Worm (Caenorhabditis elegans) whole organism, L4 larva: ENCODE data around the gene C37C3.10.

Experiments
- F26F4.8 ChIP-seq: fragments of 200-800 bp; sonication (Bioruptor generic); conservative IDR thresholded peaks from 2 replicates; pipeline ENCODE4 v1.3.6; 2022; ENCODE audit warnings: missing genetic modification characterization, missing compliant biosample characterization
- F44E2.7 ChIP-seq: fragments of 200-800 bp; sonication (Bioruptor generic); IDR thresholded peaks from 2 replicates; pipeline ENCODE4 v2.1.2; 2022; ENCODE audit warnings: missing genetic modification characterization, missing compliant biosample characterization
- T20F7.1 ChIP-seq: fragments of 200-800 bp; sonication (Bioruptor generic); optimal IDR thresholded peaks from 2 replicates; lab custom pipeline; 2018; ENCODE audit warnings: mild to moderate bottlenecking, missing genetic modification characterization, missing compliant biosample characterization
- Y48G9A.11 ChIP-seq: fragments of 200-800 bp; sonication (Bioruptor generic); IDR thresholded peaks from 2 replicates; pipeline ENCODE4 v1.3.6; 2022; ENCODE audit warnings: missing genetic modification reagents, missing genetic modification characterization, missing compliant biosample characterization
- aha-1 ChIP-seq: fragments of 150-350 bp; peaks from one replicate; lab custom pipeline; 2014; ENCODE audit warnings: missing biosample characterization, missing genetic modification characterization
- aly-2 ChIP-seq: sonication (generic microtip); optimal IDR thresholded peaks from 2 replicates; lab custom pipeline; 2018; ENCODE audit warnings: missing biosample characterization, missing genetic modification characterization
- ama-1 ChIP-seq: fragments of 150-350 bp; optimal IDR thresholded peaks from 2 replicates; lab custom pipeline; 2014; ENCODE audit warnings: inconsistent platforms, mixed read lengths
- arid-1 ChIP-seq: fragments of 200-800 bp; sonication (Bioruptor generic); conservative IDR thresholded peaks from 2 replicates; pipeline ENCODE4 v1.3.6; 2022; ENCODE audit warnings: missing genetic modification reagents, missing genetic modification characterization, missing compliant biosample characterization
- attf-4 ChIP-seq: sonication (generic microtip); optimal IDR thresholded peaks from 3 replicates; lab custom pipeline; 2017; ENCODE audit warnings: missing biosample characterization, missing genetic modification characterization
- ceh-20 ChIP-seq: fragments of 200-800 bp; sonication (Bioruptor generic); IDR thresholded peaks from 2 replicates; pipeline ENCODE4 v1.3.6; 2022; ENCODE audit warnings: missing genetic modification reagents, missing genetic modification characterization, missing compliant biosample characterization
- ceh-28 ChIP-seq: fragments of 150-350 bp; optimal IDR thresholded peaks from 2 replicates; lab custom pipeline; 2014; ENCODE audit warnings: missing biosample characterization, missing genetic modification reagents, missing genetic modification characterization
- ceh-44 ChIP-seq: fragments of 200-800 bp; sonication (Bioruptor generic); IDR thresholded peaks from 2 replicates; pipeline ENCODE4 v1.3.6; 2022; ENCODE audit warnings: missing genetic modification reagents, missing genetic modification characterization, missing compliant biosample characterization
- ces-1 ChIP-seq: fragments of 150-350 bp; sonication (generic microtip); optimal IDR thresholded peaks from 4 replicates; lab custom pipeline; 2014; ENCODE audit warnings: missing biosample characterization, missing genetic modification reagents, missing genetic modification characterization
- cey-2 ChIP-seq: sonication (generic microtip); optimal IDR thresholded peaks from 3 replicates; lab custom pipeline; 2017; ENCODE audit warnings: missing genetic modification characterization, mild to moderate bottlenecking, missing compliant biosample characterization, antibody characterized with exemption, borderline replicate concordance; ENCODE audit not compliant: insufficient read depth
- ctbp-1 ChIP-seq: fragments of 200-800 bp; sonication (Bioruptor generic); IDR thresholded peaks from 2 replicates; pipeline ENCODE4 v1.3.6; 2022; ENCODE audit warnings: missing genetic modification reagents, missing genetic modification characterization, missing compliant biosample characterization
- daf-19 ChIP-seq: fragments of 200-800 bp; sonication (Bioruptor generic); conservative IDR thresholded peaks from 2 replicates; pipeline ENCODE4 v1.3.6; 2022; ENCODE audit warnings: missing genetic modification characterization, missing compliant biosample characterization
- dmd-8 ChIP-seq: fragments of 200-800 bp; sonication (Bioruptor generic); IDR thresholded peaks from 2 replicates; pipeline ENCODE4 v1.3.6; 2022; ENCODE audit warnings: missing genetic modification characterization, missing compliant biosample characterization
- fkh-10 ChIP-seq: fragments of 150-350 bp; optimal IDR thresholded peaks from 2 replicates; lab custom pipeline; 2014; ENCODE audit warnings: missing biosample characterization, missing genetic modification reagents, missing genetic modification characterization
- hif-1 ChIP-seq, 2 experiments: sonication (generic microtip); optimal IDR thresholded peaks; 2 replicates each; lab custom pipeline; 2016 to 2017; ENCODE audit warnings: missing compliant biosample characterization in 2 of 2, missing genetic modification characterization in 2 of 2, missing genetic modification reagents in 2 of 2, missing genotype in 2 of 2, mild to moderate bottlenecking in 1 of 2
- hlh-11 ChIP-seq: fragments of 200-800 bp; sonication (Bioruptor generic); optimal IDR thresholded peaks from 2 replicates; lab custom pipeline; 2018; ENCODE audit warnings: mild to moderate bottlenecking, missing genetic modification characterization, missing compliant biosample characterization
- jun-1 ChIP-seq: fragments of 150-350 bp; optimal IDR thresholded peaks from 2 replicates; lab custom pipeline; 2014; ENCODE audit warnings: missing biosample characterization, missing genetic modification reagents, missing genetic modification characterization
- lim-7 ChIP-seq: fragments of 200-800 bp; sonication (Bioruptor generic); IDR thresholded peaks from 2 replicates; pipeline ENCODE4 v1.3.6; 2022; ENCODE audit warnings: missing genetic modification characterization, missing compliant biosample characterization
- lin-1 ChIP-seq: fragments of 200-800 bp; sonication (Bioruptor generic); IDR thresholded peaks from 2 replicates; pipeline ENCODE4 v1.3.6; 2022; ENCODE audit warnings: missing genetic modification reagents, missing genetic modification characterization, missing compliant biosample characterization
- lin-29 ChIP-seq: fragments of 200-800 bp; sonication (Bioruptor generic); IDR thresholded peaks from 2 replicates; pipeline ENCODE4 v1.3.6; 2022; ENCODE audit warnings: missing genetic modification reagents, missing genetic modification characterization, missing compliant biosample characterization
- lir-3 ChIP-seq: sonication (generic microtip); optimal IDR thresholded peaks from 2 replicates; lab custom pipeline; 2016; ENCODE audit warnings: mild to moderate bottlenecking, missing genetic modification characterization, missing compliant biosample characterization
- lsy-2 ChIP-seq, 2 experiments: fragments of 150-350 bp in 1 of 2; sonication (generic microtip) in 1 of 2; optimal IDR thresholded peaks; 2 replicates each; lab custom pipeline; 2014 to 2017; ENCODE audit warnings: missing biosample characterization in 2 of 2, missing genetic modification characterization in 2 of 2
- madf-5 ChIP-seq, 2 experiments: fragments of 200-800 bp; sonication (Bioruptor generic); IDR thresholded peaks; 2 replicates each; pipeline ENCODE4 v1.3.6; 2022; ENCODE audit warnings: missing compliant biosample characterization in 2 of 2, missing genetic modification characterization in 2 of 2
- madf-9 ChIP-seq: fragments of 200-800 bp; sonication (Bioruptor generic); conservative IDR thresholded peaks from 2 replicates; pipeline ENCODE4 v1.3.6; 2022; ENCODE audit warnings: missing genetic modification reagents, missing genetic modification characterization, missing compliant biosample characterization
- mdl-1 ChIP-seq, 2 experiments: fragments of 150-350 bp in 1 of 2; sonication (generic microtip) in 1 of 2; optimal IDR thresholded peaks; 2 replicates each; lab custom pipeline; 2014 to 2017; ENCODE audit warnings: missing biosample characterization in 2 of 2, missing genetic modification characterization in 2 of 2
- mep-1 ChIP-seq: fragments of 150-350 bp; sonication (generic microtip); optimal IDR thresholded peaks from 3 replicates; lab custom pipeline; 2014; ENCODE audit warnings: missing biosample characterization, missing genetic modification characterization
- mxl-2 ChIP-seq: fragments of 200-800 bp; sonication (Bioruptor generic); conservative IDR thresholded peaks from 2 replicates; pipeline ENCODE4 v1.3.6; 2022; ENCODE audit warnings: missing genetic modification reagents, missing genetic modification characterization, missing compliant biosample characterization
- mxl-3 ChIP-seq: fragments of 200-800 bp; sonication (Bioruptor generic); optimal IDR thresholded peaks from 2 replicates; lab custom pipeline; 2018; ENCODE audit warnings: mild to moderate bottlenecking, missing genetic modification characterization, missing compliant biosample characterization
- nhr-10 ChIP-seq: fragments of 150-350 bp; optimal IDR thresholded peaks from 2 replicates; lab custom pipeline; 2014; ENCODE audit warnings: missing biosample characterization, missing genetic modification characterization
- nhr-102 ChIP-seq: sonication (generic microtip); optimal IDR thresholded peaks from 2 replicates; lab custom pipeline; 2016; ENCODE audit warnings: mild to moderate bottlenecking, missing genetic modification characterization, moderate library complexity, missing compliant biosample characterization
- nhr-111 ChIP-seq: fragments of 200-800 bp; sonication (Bioruptor generic); optimal IDR thresholded peaks from 2 replicates; lab custom pipeline; 2018; ENCODE audit warnings: mild to moderate bottlenecking, missing genetic modification characterization, missing compliant biosample characterization
- nhr-41 ChIP-seq: fragments of 200-800 bp; sonication (Bioruptor generic); IDR thresholded peaks from 2 replicates; pipeline ENCODE4 v1.3.6; 2022; ENCODE audit warnings: missing genetic modification reagents, missing genetic modification characterization, missing compliant biosample characterization
- nhr-48 ChIP-seq: sonication (generic microtip); optimal IDR thresholded peaks from 2 replicates; lab custom pipeline; 2016; ENCODE audit warnings: mild to moderate bottlenecking, missing genetic modification characterization, missing compliant biosample characterization
- nhr-6 ChIP-seq: fragments of 150-350 bp; optimal IDR thresholded peaks from 2 replicates; lab custom pipeline; 2014; ENCODE audit warnings: missing biosample characterization, missing genetic modification characterization
- pha-4 ChIP-seq, 2 experiments: fragments of 150-350 bp in 1 of 2; fragments of 200-800 bp in 1 of 2; sonication (Bioruptor generic) in 1 of 2; IDR thresholded peaks in 1 of 2; optimal IDR thresholded peaks in 1 of 2; 2 replicates each; pipeline versions ENCODE4 v1.3.6 to Lab custom; 2014 to 2022; ENCODE audit warnings: missing genetic modification characterization in 2 of 2, missing genetic modification reagents in 2 of 2, missing biosample characterization in 1 of 2, missing compliant biosample characterization in 1 of 2
- php-3 ChIP-seq: fragments of 200-800 bp; sonication (Bioruptor generic); IDR thresholded peaks from 2 replicates; pipeline ENCODE4 v1.3.6; 2022; ENCODE audit warnings: missing genetic modification reagents, missing genetic modification characterization, missing compliant biosample characterization
- rbr-2 ChIP-seq: sonication (generic microtip); optimal IDR thresholded peaks from 2 replicates; lab custom pipeline; 2016; ENCODE audit warnings: missing genotype, missing genetic modification characterization, missing compliant biosample characterization
- sdz-12 ChIP-seq: fragments of 200-800 bp; sonication (Bioruptor generic); optimal IDR thresholded peaks from 2 replicates; lab custom pipeline; 2018; ENCODE audit warnings: mild to moderate bottlenecking, missing genetic modification characterization, missing compliant biosample characterization
- set-16 ChIP-seq: fragments of 200-800 bp; sonication (Bioruptor generic); IDR thresholded peaks from 2 replicates; pipeline ENCODE4 v1.3.6; 2022; ENCODE audit warnings: missing genetic modification reagents, missing genetic modification characterization, missing compliant biosample characterization
- spr-1 ChIP-seq: sonication (generic microtip); optimal IDR thresholded peaks from 2 replicates; lab custom pipeline; 2016; ENCODE audit warnings: mild to moderate bottlenecking, missing genetic modification characterization, missing compliant biosample characterization
- tag-97 ChIP-seq: fragments of 200-800 bp; sonication (Bioruptor generic); IDR thresholded peaks from 2 replicates; pipeline ENCODE4 v1.3.6; 2022; ENCODE audit warnings: missing genetic modification characterization, missing compliant biosample characterization
- unc-62 ChIP-seq, 3 experiments: fragments of 150-350 bp in 1 of 3; sonication (generic microtip); optimal IDR thresholded peaks in 2 of 3; peaks in 1 of 3; 1 replicate in 1 of 3; 2 replicates in 2 of 3; lab custom pipeline; 2014 to 2017; ENCODE audit warnings: missing biosample characterization in 3 of 3, missing genetic modification characterization in 3 of 3, missing genetic modification reagents in 3 of 3, missing genotype in 1 of 3
- zfp-2 ChIP-seq: sonication (generic microtip); optimal IDR thresholded peaks from 2 replicates; lab custom pipeline; 2016; ENCODE audit warnings: mild to moderate bottlenecking, missing genetic modification characterization, missing compliant biosample characterization
- zfp-3 ChIP-seq: fragments of 200-800 bp; sonication (Bioruptor generic); conservative IDR thresholded peaks from 2 replicates; pipeline ENCODE4 v1.3.6; 2022; ENCODE audit warnings: missing genetic modification reagents, missing genetic modification characterization, missing compliant biosample characterization
- zip-2 ChIP-seq: fragments of 150-350 bp; optimal IDR thresholded peaks from 2 replicates; lab custom pipeline; 2014; ENCODE audit warnings: missing biosample characterization, missing genetic modification characterization
- ztf-11 ChIP-seq: fragments of 150-350 bp; optimal IDR thresholded peaks from 2 replicates; lab custom pipeline; 2014; ENCODE audit warnings: missing biosample characterization, missing genetic modification characterization

Gene C37C3.10

ce11 chrV:7854603-7855002 lies 8.3 kb downstream of the C37C3.10 start, which contains the start of the genes C37C3.9 and C37C3.18 (continued):
- TF ChIP-seq php-3 (GFP tag; lab: Robert Waterston, UW) (no peak), daf-19 (GFP tag; lab: Robert Waterston, UW) (no peak), lin-29 (GFP tag; lab: Robert Waterston, UW) (no peak), aha-1 (peak; percentile 97), mxl-2 (GFP tag; lab: Robert Waterston, UW) (no peak), sdz-12 (no peak), lsy-2 (tag; optimal IDR thresholded peaks at IDR 0.05; lab: Kevin White, UChicago) (peak; percentile 57 to 74), Y48G9A.11 (GFP tag; lab: Robert Waterston, UW) (no peak), zfp-2 (tag; lab: Kevin White, UChicago) (no peak), ceh-20 (GFP tag; lab: Robert Waterston, UW) (peak; percentile 55), hif-1 (tag; optimal IDR thresholded peaks at IDR 0.05; lab: Kevin White, UChicago) (peak in 1 of 2 experiments; percentile 64), arid-1 (GFP tag; lab: Robert Waterston, UW) (0 out of 2 replicates have a peak, but pooled peaks have one; percentile 22), attf-4 (no peak), set-16 (GFP tag; lab: Robert Waterston, UW) (peak; percentile 45; the same call in 1 of the 2 replicates), ceh-28 (tag; lab: Kevin White, UChicago) (no peak), nhr-111 (GFP tag; lab: Kevin White, UChicago) (no peak), T20F7.1 (GFP tag; lab: Kevin White, UChicago) (peak; percentile 53), F26F4.8 (GFP tag; lab: Robert Waterston, UW) (no peak), mdl-1 (tag; optimal IDR thresholded peaks at IDR 0.05; lab: Kevin White, UChicago) (peak; percentile 63 to 78), lir-3 (tag; lab: Kevin White, UChicago) (no peak), aly-2 (tag; lab: Kevin White, UChicago) (no peak), fkh-10 (GFP tag; lab: Kevin White, UChicago) (peak; percentile 23), rbr-2 (peak; percentile 70), ama-1 (lab: Kevin White, UChicago) (peak; percentile 48), hlh-11 (tag; lab: Kevin White, UChicago) (peak; percentile 88), dmd-8 (GFP tag; lab: Robert Waterston, UW) (no peak), ces-1 (GFP tag; lab: Kevin White, UChicago) (peak; percentile 46), zfp-3 (GFP tag; lab: Robert Waterston, UW) (no peak), ctbp-1 (no peak; the same call in 1 of the 2 replicates), unc-62 (GFP tag; optimal IDR thresholded peaks at IDR 0.05 in 1 of 2; lab: Kevin White, UChicago) (peak in 1 of 2 experiments; percentile 97), unc-62 (tag; optimal IDR thresholded peaks at IDR 0.05; lab: Kevin White, UChicago) (no peak), mep-1 (peak; percentile 78), zip-2 (tag; lab: Kevin White, UChicago) (no peak), ceh-44 (GFP tag; lab: Robert Waterston, UW) (no peak), cey-2 (tag; lab: Kevin White, UChicago) (no peak), nhr-10 (tag; lab: Kevin White, UChicago) (no peak), nhr-102 (tag; lab: Kevin White, UChicago) (peak; percentile 60), jun-1 (peak; percentile 77), madf-9 (no peak), mxl-3 (GFP tag; lab: Kevin White, UChicago) (peak; percentile 84), nhr-48 (peak; percentile 56), nhr-41 (GFP tag; lab: Robert Waterston, UW) (no peak), nhr-6 (tag; lab: Kevin White, UChicago) (peak; percentile 60), spr-1 (tag; lab: Kevin White, UChicago) (peak; percentile 2), pha-4 (GFP tag; IDR thresholded peaks at IDR 0.05; lab: Robert Waterston, UW) (0 out of 2 replicates have a peak, but pooled peaks have one; percentile 39), pha-4 (tag; optimal IDR thresholded peaks at IDR 0.05; lab: Kevin White, UChicago) (no peak), ztf-11 (tag; lab: Kevin White, UChicago) (no peak), lim-7 (no peak), tag-97 (GFP tag; lab: Robert Waterston, UW) (no peak), F44E2.7 (no peak), lin-1 (peak; percentile 50; the same call in 1 of the 2 replicates), madf-5 (GFP tag; IDR thresholded peaks at IDR 0.05; lab: Robert Waterston, UW) (no peak)
